Worm (Caenorhabditis elegans): ENCODE measurements around the gene F11E6.6.

- no peak for TF ChIP-seq dmd-6 (GFP tag; IDR thresholded peaks at IDR 0.05)
- TF ChIP-seq zag-1 (tag; optimal IDR thresholded peaks at IDR 0.05): no peak
- no peak for TF ChIP-seq nhr-77 (tag; optimal IDR thresholded peaks at IDR 0.05)
- no peak for TF ChIP-seq dpl-1 (GFP tag; optimal IDR thresholded peaks at IDR 0.05)
Observed at ce11 chrIV:17435228-17435627, 30.6 kb downstream of the F11E6.6 start.
